Worm (Caenorhabditis elegans) whole organism, young adult: ENCODE results near the gene F17C11.22.
A peak's percentile ranks its signal among the peaks of the same experiment; 100 is the strongest.

Experiments
- B0019.2 ChIP-seq: fragments of 200-800 bp; sonication (Bioruptor generic); conservative IDR thresholded peaks from 2 replicates; pipeline ENCODE4 v1.3.6; 2022; ENCODE audit warnings: missing genetic modification reagents, missing genetic modification characterization, missing compliant biosample characterization
- B0261.1 ChIP-seq: sonication (generic microtip); optimal IDR thresholded peaks from 2 replicates; lab custom pipeline; 2016; ENCODE audit warnings: mild to moderate bottlenecking, missing genetic modification characterization, moderate library complexity, missing compliant biosample characterization
- C06A6.2 ChIP-seq: fragments of 200-800 bp; sonication (Bioruptor generic); conservative IDR thresholded peaks from 2 replicates; pipeline ENCODE4 v1.3.6; 2022; ENCODE audit warnings: missing genetic modification characterization, missing compliant biosample characterization
- F57A8.1 ChIP-seq: fragments of 200-800 bp; sonication (Bioruptor generic); optimal IDR thresholded peaks from 2 replicates; lab custom pipeline; 2018; ENCODE audit warnings: mild to moderate bottlenecking, missing genetic modification characterization, moderate library complexity, missing compliant biosample characterization
- F57C9.4 ChIP-seq: sonication (generic microtip); optimal IDR thresholded peaks from 2 replicates; lab custom pipeline; 2017; ENCODE audit warnings: mild to moderate bottlenecking, missing genetic modification characterization, missing compliant biosample characterization
- Y53F4B.3 ChIP-seq: fragments of 200-800 bp; sonication (Bioruptor generic); IDR thresholded peaks from 2 replicates; pipeline ENCODE4 v1.3.6; 2022; ENCODE audit warnings: missing genetic modification reagents, missing genetic modification characterization, missing compliant biosample characterization
- ama-1 ChIP-seq, 3 experiments: fragments of 150-350 bp in 1 of 3; sonication (generic microtip) in 2 of 3; optimal IDR thresholded peaks; 2 replicates each; lab custom pipeline; 2014 to 2018; ENCODE audit warnings: missing biosample characterization in 2 of 3, missing genetic modification characterization in 2 of 3, missing genetic modification reagents in 2 of 3
- aptf-2 ChIP-seq: fragments of 200-800 bp; sonication (Bioruptor generic); conservative IDR thresholded peaks from 2 replicates; pipeline ENCODE4 v1.3.6; 2022; ENCODE audit warnings: missing genetic modification reagents, missing genetic modification characterization, missing compliant biosample characterization
- attf-5 ChIP-seq: fragments of 200-800 bp; sonication (Bioruptor generic); optimal IDR thresholded peaks from 2 replicates; lab custom pipeline; 2018; ENCODE audit warnings: mild to moderate bottlenecking, missing genetic modification characterization, missing compliant biosample characterization
- ccch-3 ChIP-seq: fragments of 200-800 bp; sonication (Bioruptor generic); optimal IDR thresholded peaks from 2 replicates; lab custom pipeline; 2018; ENCODE audit warnings: mild to moderate bottlenecking, missing genetic modification characterization, missing compliant biosample characterization
- cebp-2 ChIP-seq: fragments of 200-800 bp; sonication (Bioruptor generic); IDR thresholded peaks from 2 replicates; pipeline ENCODE4 v1.3.6; 2022; ENCODE audit warnings: missing genetic modification characterization, missing compliant biosample characterization
- ceh-100 ChIP-seq: fragments of 200-800 bp; sonication (Bioruptor generic); IDR thresholded peaks from 2 replicates; pipeline ENCODE4 v1.3.6; 2022; ENCODE audit warnings: missing genetic modification reagents, missing genetic modification characterization, missing compliant biosample characterization
- ceh-79 ChIP-seq: sonication (generic microtip); optimal IDR thresholded peaks from 2 replicates; lab custom pipeline; 2017; ENCODE audit warnings: mild to moderate bottlenecking, missing genetic modification characterization, missing compliant biosample characterization
- dox-1 ChIP-seq: fragments of 200-800 bp; sonication (Bioruptor generic); IDR thresholded peaks from 2 replicates; pipeline ENCODE4 v1.3.6; 2022; ENCODE audit warnings: missing genetic modification reagents, missing genetic modification characterization, missing compliant biosample characterization
- dpl-1 ChIP-seq: fragments of 150-350 bp; optimal IDR thresholded peaks from 2 replicates; lab custom pipeline; 2014; ENCODE audit warnings: missing biosample characterization, missing genetic modification reagents, missing genetic modification characterization
- efl-1 ChIP-seq: fragments of 150-350 bp; optimal IDR thresholded peaks from 2 replicates; lab custom pipeline; 2014; ENCODE audit warnings: missing biosample characterization, missing genetic modification reagents, missing genetic modification characterization
- egl-44 ChIP-seq: fragments of 200-800 bp; sonication (Bioruptor generic); IDR thresholded peaks from 2 replicates; pipeline ENCODE4 v1.3.6; 2022; ENCODE audit warnings: missing genetic modification reagents, missing genetic modification characterization, missing compliant biosample characterization
- ets-4 ChIP-seq: fragments of 200-800 bp; sonication (Bioruptor generic); optimal IDR thresholded peaks from 2 replicates; lab custom pipeline; 2018; ENCODE audit warnings: mild to moderate bottlenecking, missing genetic modification characterization, missing compliant biosample characterization
- him-1 ChIP-seq: sonication (generic microtip); optimal IDR thresholded peaks from 2 replicates; lab custom pipeline; 2016; ENCODE audit warnings: missing genotype, missing genetic modification reagents, missing genetic modification characterization, missing compliant biosample characterization
- hlh-12 ChIP-seq: sonication (generic microtip); optimal IDR thresholded peaks from 2 replicates; lab custom pipeline; 2016; ENCODE audit warnings: missing genetic modification characterization, missing compliant biosample characterization
- hlh-26 ChIP-seq: fragments of 200-800 bp; sonication (Bioruptor generic); conservative IDR thresholded peaks from 2 replicates; pipeline ENCODE4 v1.3.6; 2022; ENCODE audit warnings: missing genetic modification reagents, missing genetic modification characterization, missing compliant biosample characterization
- hmg-1.2 ChIP-seq: fragments of 200-800 bp; sonication (Bioruptor generic); IDR thresholded peaks from 2 replicates; pipeline ENCODE4 v1.3.6; 2022; ENCODE audit warnings: missing genetic modification reagents, missing genetic modification characterization, missing compliant biosample characterization
- hrde-1 ChIP-seq: sonication (generic microtip); optimal IDR thresholded peaks from 2 replicates; lab custom pipeline; 2016; ENCODE audit warnings: missing genetic modification characterization, mild to moderate bottlenecking, missing compliant biosample characterization, moderate library complexity, missing genotype, missing genetic modification reagents, borderline replicate concordance
- let-526 ChIP-seq: fragments of 200-800 bp; sonication (Bioruptor generic); IDR thresholded peaks from 2 replicates; pipeline ENCODE4 v1.3.6; 2022; ENCODE audit warnings: missing genetic modification reagents, missing genetic modification characterization, missing compliant biosample characterization
- let-607 ChIP-seq, 2 experiments: fragments of 200-800 bp in 1 of 2; sonication (Bioruptor generic) in 1 of 2; sonication (generic microtip) in 1 of 2; optimal IDR thresholded peaks; 2 replicates each; lab custom pipeline; 2016 to 2018; ENCODE audit warnings: mild to moderate bottlenecking in 2 of 2, missing compliant biosample characterization in 2 of 2, missing genetic modification characterization in 2 of 2, moderate library complexity in 2 of 2, missing genotype in 1 of 2
- lir-1 ChIP-seq: fragments of 200-800 bp; sonication (Bioruptor generic); conservative IDR thresholded peaks from 2 replicates; pipeline ENCODE4 v1.3.6; 2022; ENCODE audit warnings: missing genetic modification reagents, missing genetic modification characterization, missing compliant biosample characterization
- lsl-1 ChIP-seq: fragments of 200-800 bp; sonication (Bioruptor generic); optimal IDR thresholded peaks from 2 replicates; lab custom pipeline; 2018; ENCODE audit warnings: mild to moderate bottlenecking, missing genetic modification characterization, moderate library complexity, missing compliant biosample characterization
- madf-10 ChIP-seq: sonication (generic microtip); optimal IDR thresholded peaks from 2 replicates; lab custom pipeline; 2016; ENCODE audit warnings: mild to moderate bottlenecking, missing genetic modification characterization, missing compliant biosample characterization
- nhr-120 ChIP-seq: fragments of 200-800 bp; sonication (Bioruptor generic); IDR thresholded peaks from 2 replicates; pipeline ENCODE4 v1.3.6; 2022; ENCODE audit warnings: missing genetic modification characterization, missing compliant biosample characterization
- nhr-90 ChIP-seq: sonication (generic microtip); optimal IDR thresholded peaks from 2 replicates; lab custom pipeline; 2016; ENCODE audit warnings: missing genotype, mild to moderate bottlenecking, missing genetic modification characterization, missing compliant biosample characterization
- rpc-1 ChIP-seq, 2 experiments: fragments of 150-350 bp in 1 of 2; sonication (generic microtip) in 1 of 2; optimal IDR thresholded peaks; 2 replicates each; lab custom pipeline; 2014 to 2018; ENCODE audit warnings: missing biosample characterization in 1 of 2, missing genetic modification characterization in 1 of 2, missing genetic modification reagents in 1 of 2, missing genotype in 1 of 2
- sea-2 ChIP-seq: fragments of 200-800 bp; sonication (Bioruptor generic); IDR thresholded peaks from 2 replicates; pipeline ENCODE4 v1.3.6; 2022; ENCODE audit warnings: missing genetic modification characterization, missing compliant biosample characterization
- tbp1 ChIP-seq: fragments of 200-800 bp; sonication (Bioruptor generic); optimal IDR thresholded peaks from 2 replicates; lab custom pipeline; 2018; ENCODE audit warnings: mild to moderate bottlenecking, missing genetic modification characterization, missing compliant biosample characterization
- tbx-9 ChIP-seq: sonication (generic microtip); optimal IDR thresholded peaks from 2 replicates; lab custom pipeline; 2016; ENCODE audit warnings: borderline replicate concordance, missing genetic modification characterization, inconsistent platforms, missing compliant biosample characterization
- tlf-1 ChIP-seq: fragments of 200-800 bp; sonication (Bioruptor generic); optimal IDR thresholded peaks from 2 replicates; lab custom pipeline; 2018; ENCODE audit warnings: mild to moderate bottlenecking, missing genetic modification characterization, missing compliant biosample characterization
- unc-130 ChIP-seq: sonication (generic microtip); optimal IDR thresholded peaks from 2 replicates; lab custom pipeline; 2016; ENCODE audit warnings: missing genetic modification reagents, missing genetic modification characterization, missing compliant biosample characterization
- xnd-1 ChIP-seq: sonication (generic microtip); optimal IDR thresholded peaks from 2 replicates; lab custom pipeline; 2016; ENCODE audit warnings: missing genotype, missing genetic modification reagents, missing genetic modification characterization, missing compliant biosample characterization
- zfh-2 ChIP-seq: fragments of 200-800 bp; sonication (Bioruptor generic); conservative IDR thresholded peaks from 2 replicates; pipeline ENCODE4 v1.3.6; 2022; ENCODE audit warnings: missing genetic modification reagents, missing genetic modification characterization, missing compliant biosample characterization
- ztf-26 ChIP-seq: sonication (generic microtip); optimal IDR thresholded peaks from 2 replicates; lab custom pipeline; 2017; ENCODE audit warnings: missing genetic modification characterization, missing compliant biosample characterization
- ztf-28 ChIP-seq: fragments of 200-800 bp; sonication (Bioruptor generic); IDR thresholded peaks from 2 replicates; pipeline ENCODE4 v1.3.6; 2022; ENCODE audit warnings: missing genetic modification reagents, missing genetic modification characterization, missing compliant biosample characterization
- ztf-3 ChIP-seq: fragments of 200-800 bp; sonication (Bioruptor generic); optimal IDR thresholded peaks from 2 replicates; lab custom pipeline; 2018; ENCODE audit warnings: mild to moderate bottlenecking, missing genetic modification characterization, missing compliant biosample characterization

Gene F17C11.22

DNA sequence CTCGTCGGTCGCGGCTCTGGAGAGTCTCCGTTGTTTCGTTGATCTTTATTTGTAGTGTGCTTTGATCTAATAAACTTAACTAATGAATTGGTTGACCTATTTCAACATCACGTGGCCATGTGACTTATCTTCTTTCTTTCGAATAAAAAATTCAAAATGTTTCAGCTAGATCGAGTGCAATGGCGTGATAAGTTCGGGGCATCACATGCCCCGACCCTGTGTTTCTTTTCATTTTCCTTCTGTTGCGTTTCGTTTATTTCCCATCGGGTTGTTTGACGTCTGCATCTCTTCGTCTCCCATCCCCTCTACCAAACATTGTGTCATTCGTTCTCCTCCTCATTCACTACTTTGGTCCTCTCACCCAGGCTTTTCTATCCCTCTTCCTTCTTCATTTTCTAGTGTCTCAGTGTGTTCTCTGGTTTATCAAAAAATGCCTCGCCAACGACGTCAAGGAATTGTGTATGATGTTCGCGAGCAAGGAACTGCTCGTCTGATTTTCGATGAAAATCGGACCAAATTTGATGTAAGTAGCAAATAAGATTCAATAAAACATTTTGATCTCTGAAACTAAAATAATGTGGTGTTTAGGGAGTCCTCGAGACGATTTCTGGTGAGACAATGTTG is 18.2 kb downstream of the F17C11.22 start, which contains the start of gene F17C11.4 (continued):
- TF ChIP-seq ama-1 (optimal IDR thresholded peaks at IDR 0.05; lab: Kevin White, UChicago) (peak; percentile 67), ama-1 (GFP tag; optimal IDR thresholded peaks at IDR 0.05; lab: Kevin White, UChicago) (no peak), B0261.1 (tag; lab: Kevin White, UChicago) (no peak), efl-1 (GFP tag; lab: Kevin White, UChicago) (no peak), let-526 (GFP tag; lab: Robert Waterston, UW) (0 out of 2 replicates have a peak, but pooled peaks have one; percentile 68), egl-44 (GFP tag; lab: Robert Waterston, UW) (0 out of 2 replicates have a peak, but pooled peaks have one; percentile 61), madf-10 (tag; lab: Kevin White, UChicago) (peak; percentile 64), nhr-90 (tag; lab: Kevin White, UChicago) (peak; percentile 29), xnd-1 (tag; lab: Kevin White, UChicago) (no peak)
- TF ChIP-seq, all 124 proteins: peak for 34

DNA sequence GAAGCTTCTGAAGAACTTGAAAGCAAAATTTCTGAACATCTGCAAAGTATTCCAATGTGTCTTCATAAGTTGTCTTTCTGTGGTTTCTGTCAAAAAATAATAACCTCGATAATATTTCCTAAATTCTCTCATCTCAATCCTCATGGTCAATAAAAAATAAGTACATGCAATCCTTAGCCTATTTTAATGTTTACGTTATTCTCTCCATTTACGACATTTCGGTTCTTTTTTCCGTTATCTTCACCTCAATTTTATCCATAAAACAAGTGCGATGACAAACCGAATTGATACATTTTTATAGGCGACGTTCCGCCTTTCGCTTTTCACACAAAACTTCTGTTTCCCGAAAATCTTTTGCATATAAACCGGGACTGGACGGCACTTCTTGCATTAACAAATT is 20.5 kb downstream of the F17C11.22 start, which contains the start of gene col-153:
TSS of gene col-153 (plus strand) at position 301 of the 400 bp plus-strand sequence.
- TF ChIP-seq sea-2 (no peak), C06A6.2 (GFP tag; lab: Robert Waterston, UW) (no peak), ztf-26 (tag; lab: Kevin White, UChicago) (no peak), dox-1 (GFP tag; lab: Robert Waterston, UW) (no peak), ztf-28 (GFP tag; lab: Robert Waterston, UW) (no peak), hmg-1.2 (no peak), let-526 (GFP tag; lab: Robert Waterston, UW) (no peak), ztf-3 (GFP tag; lab: Kevin White, UChicago) (no peak), rpc-1 (optimal IDR thresholded peaks at IDR 0.05; lab: Kevin White, UChicago) (no peak), rpc-1 (tag; optimal IDR thresholded peaks at IDR 0.05; lab: Kevin White, UChicago) (no peak), cebp-2 (GFP tag; lab: Robert Waterston, UW) (no peak), aptf-2 (no peak), hlh-26 (GFP tag; lab: Robert Waterston, UW) (no peak), dpl-1 (GFP tag; lab: Kevin White, UChicago) (no peak), hlh-12 (no peak), B0019.2 (GFP tag; lab: Robert Waterston, UW) (no peak), tbp1 (GFP tag; lab: Kevin White, UChicago) (no peak), lsl-1 (GFP tag; lab: Kevin White, UChicago) (no peak)

DNA sequence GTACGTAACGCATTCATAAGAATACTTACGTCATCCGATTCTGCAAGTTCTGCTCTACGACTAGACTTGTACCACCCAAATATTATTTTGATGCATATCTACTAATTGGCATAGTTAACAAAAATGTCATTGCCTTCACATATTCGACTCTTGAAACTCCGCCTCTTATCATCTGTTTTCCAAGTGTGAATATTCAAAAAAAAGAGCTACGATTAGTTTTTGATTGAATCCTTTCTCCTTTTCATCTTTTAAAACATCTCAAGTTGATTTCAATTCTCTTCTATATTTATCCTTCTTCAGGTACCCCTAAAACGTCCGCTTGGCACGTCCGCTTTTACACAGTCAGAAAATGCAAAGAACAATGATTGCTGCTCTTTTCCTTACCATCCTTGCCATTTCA is 22.0 kb downstream of the F17C11.22 start, which contains the start of gene F17C11.2:
TSS of gene F17C11.2 (plus strand) at position 301 of the 400 bp plus-strand sequence.
- no peak for TF ChIP-seq tlf-1
- no peak for TF ChIP-seq hrde-1 (tag; lab: Kevin White, UChicago)
- no peak for TF ChIP-seq Y53F4B.3
- no peak for TF ChIP-seq ceh-100 (GFP tag; lab: Robert Waterston, UW)
- no peak for TF ChIP-seq ccch-3
- TF ChIP-seq F57A8.1 (GFP tag; lab: Kevin White, UChicago): no peak
- TF ChIP-seq him-1 (tag; lab: Kevin White, UChicago): no peak
- TF ChIP-seq nhr-120: no peak
- no peak for TF ChIP-seq zfh-2
- TF ChIP-seq let-607 (tag; optimal IDR thresholded peaks at IDR 0.05; lab: Kevin White, UChicago): no peak
- no peak for TF ChIP-seq F57C9.4
- TF ChIP-seq ceh-79: no peak
- TF ChIP-seq ztf-3 (GFP tag; lab: Kevin White, UChicago): no peak
- no peak for TF ChIP-seq hlh-12
- TF ChIP-seq tbx-9: no peak
- no peak for TF ChIP-seq unc-130
- no peak for TF ChIP-seq attf-5 (GFP tag; lab: Kevin White, UChicago)
- TF ChIP-seq ets-4 (GFP tag; lab: Kevin White, UChicago): no peak
- no peak for TF ChIP-seq cebp-2 (GFP tag; lab: Robert Waterston, UW)
- TF ChIP-seq lir-1 (GFP tag; lab: Robert Waterston, UW): no peak
- TF ChIP-seq, all 124 proteins: peak for 0
